Worm (Caenorhabditis elegans) whole organism, L3 larva: Measurements from ENCODE around the gene F12E12.2.
A peak's percentile ranks its signal among the peaks of the same experiment; 100 is the strongest.

ENCODE experiments used
- ZK546.5 ChIP-seq: sonication (generic microtip); optimal IDR thresholded peaks from 2 replicates; lab custom pipeline; 2017; ENCODE audit warnings: missing biosample characterization, missing genetic modification characterization
- ceh-82 ChIP-seq: fragments of 150-350 bp; optimal IDR thresholded peaks from 2 replicates; lab custom pipeline; 2014; ENCODE audit warnings: missing biosample characterization, missing genetic modification characterization
- elt-1 ChIP-seq: fragments of 150-350 bp; optimal IDR thresholded peaks from 2 replicates; lab custom pipeline; 2014; ENCODE audit warnings: missing biosample characterization, missing genetic modification characterization
- elt-2 ChIP-seq: sonication (generic microtip); optimal IDR thresholded peaks from 2 replicates; lab custom pipeline; 2016; ENCODE audit warnings: missing genetic modification reagents, mild to moderate bottlenecking, missing genetic modification characterization, missing compliant biosample characterization
- fkh-2 ChIP-seq: fragments of 150-350 bp; optimal IDR thresholded peaks from 2 replicates; lab custom pipeline; 2014; ENCODE audit warnings: missing biosample characterization, missing genetic modification reagents, missing genetic modification characterization
- mml-1 ChIP-seq: fragments of 150-350 bp; sonication (generic microtip); optimal IDR thresholded peaks from 3 replicates; lab custom pipeline; 2014; ENCODE audit warnings: missing biosample characterization, missing genetic modification characterization
- pha-4 ChIP-seq: fragments of 150-350 bp; optimal IDR thresholded peaks from 2 replicates; lab custom pipeline; 2014; ENCODE audit warnings: missing biosample characterization, missing genetic modification reagents, missing genetic modification characterization
- pqm-1 ChIP-seq: fragments of 150-350 bp; optimal IDR thresholded peaks from 2 replicates; lab custom pipeline; 2017; ENCODE audit warnings: missing biosample characterization, missing genetic modification characterization, inconsistent platforms
- tbx-2 ChIP-seq: sonication (generic microtip); optimal IDR thresholded peaks from 2 replicates; lab custom pipeline; 2016; ENCODE audit warnings: mild to moderate bottlenecking, missing genetic modification characterization, missing compliant biosample characterization
- zag-1 ChIP-seq: fragments of 150-350 bp; optimal IDR thresholded peaks from 2 replicates; lab custom pipeline; 2014; ENCODE audit warnings: missing biosample characterization, missing genetic modification characterization

F12E12.2 gene

ce11 chrII:3787151-3787550 is 47.4 kb downstream of the F12E12.2 start, which contains the start of gene T24E12.13:
Gene T24E12.13 (plus strand): TSS chrII:3787451.
- TF ChIP-seq zag-1 (no peak), ceh-82 (tag; lab: Kevin White, UChicago) (no peak), mml-1 (tag; lab: Kevin White, UChicago) (no peak), elt-1 (tag; lab: Kevin White, UChicago) (no peak), ZK546.5 (no peak), tbx-2 (tag; lab: Kevin White, UChicago) (no peak), pha-4 (tag; lab: Kevin White, UChicago) (no peak)

- peak; percentile 7 for TF ChIP-seq pqm-1 (tag; lab: Kevin White, UChicago)
- TF ChIP-seq elt-2 (tag; lab: Kevin White, UChicago) = peak; percentile 58
- TF ChIP-seq fkh-2 (tag; lab: Kevin White, UChicago) = no peak
Measured at ce11 chrII:3788356-3788962, 48.7 kb downstream of the F12E12.2 start.
